Worm (Caenorhabditis elegans): ENCODE measurements around the gene ZK637.4.

DNA sequence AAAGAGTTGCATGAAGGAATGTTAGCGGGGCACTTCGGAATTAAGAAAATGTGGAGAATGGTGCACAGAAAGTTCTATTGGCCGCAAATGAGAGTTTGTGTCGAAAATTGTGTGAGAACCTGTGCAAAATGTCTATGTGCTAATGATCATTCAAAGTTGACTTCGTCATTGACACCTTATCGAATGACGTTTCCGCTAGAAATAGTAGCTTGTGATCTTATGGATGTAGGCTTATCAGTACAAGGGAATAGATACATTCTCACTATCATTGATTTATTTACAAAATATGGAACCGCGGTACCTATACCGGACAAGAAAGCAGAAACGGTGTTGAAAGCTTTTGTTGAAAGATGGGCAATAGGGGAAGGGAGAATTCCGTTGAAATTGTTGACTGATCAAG, 35.1 kb upstream of the ZK637.4 start:
- TF ChIP-seq pha-4 (tag; optimal IDR thresholded peaks at IDR 0.05) (no peak), ztf-11 (tag; optimal IDR thresholded peaks at IDR 0.05) (no peak), nhr-28 (tag; optimal IDR thresholded peaks at IDR 0.05) (no peak), elt-1 (tag; optimal IDR thresholded peaks at IDR 0.05; ENCODE audit: borderline replicate concordance, insufficient read depth) (no peak), ces-1 (GFP tag; optimal IDR thresholded peaks at IDR 0.05) (no peak), lsy-2 (tag; optimal IDR thresholded peaks at IDR 0.05) (no peak), drap-1 (GFP tag; optimal IDR thresholded peaks at IDR 0.05) (no peak), nhr-237 (tag; optimal IDR thresholded peaks at IDR 0.05) (no peak), snpc-4 (tag; optimal IDR thresholded peaks at IDR 0.05) (no peak), lin-13 (tag; optimal IDR thresholded peaks at IDR 0.05) (no peak)

Data from whole organism, mixed stage, embryonic.